Worm (Caenorhabditis elegans): ENCODE data around the gene Y37D8A.5.

Gene Y37D8A.5

ce11 chrIII:12849691-12850090 lies 5.6 kb downstream of the Y37D8A.5 start (continued):
- TF ChIP-seq Y48G9A.11 (GFP tag; IDR thresholded peaks at IDR 0.05), result no peak
- no peak for TF ChIP-seq dpl-1 (GFP tag; optimal IDR thresholded peaks at IDR 0.05)
- no peak for TF ChIP-seq snpc-1.2 (GFP tag; IDR thresholded peaks at IDR 0.05)
- no peak for TF ChIP-seq F10B5.3 (tag; optimal IDR thresholded peaks at IDR 0.05)
- no peak for TF ChIP-seq duxl-1 (tag; optimal IDR thresholded peaks at IDR 0.05; ENCODE audit: poor library complexity)
- no peak for TF ChIP-seq attf-4 (tag; optimal IDR thresholded peaks at IDR 0.05)
- TF ChIP-seq zfp-3 (GFP tag; conservative IDR thresholded peaks at IDR 0.05), result no peak
- no peak for TF ChIP-seq egl-27 (tag; optimal IDR thresholded peaks at IDR 0.05)
- TF ChIP-seq daf-16 (GFP tag; optimal IDR thresholded peaks at IDR 0.05), result no peak
- no peak for TF ChIP-seq daf-16 (tag; optimal IDR thresholded peaks at IDR 0.05)
- TF ChIP-seq aly-2 (tag; optimal IDR thresholded peaks at IDR 0.05), result no peak
- TF ChIP-seq spr-3 (GFP tag; optimal IDR thresholded peaks at IDR 0.05), result no peak
- no peak for TF ChIP-seq ZK546.5 (tag; optimal IDR thresholded peaks at IDR 0.05)
- TF ChIP-seq dmd-6 (GFP tag; IDR thresholded peaks at IDR 0.05), result peak; percentile 88
- no peak for TF ChIP-seq ctbp-1 (GFP tag; IDR thresholded peaks at IDR 0.05)
- no peak for TF ChIP-seq nhr-48 (tag; optimal IDR thresholded peaks at IDR 0.05)
- no peak for TF ChIP-seq unc-130 (GFP tag; optimal IDR thresholded peaks at IDR 0.05)
- TF ChIP-seq F37D6.2 (tag; optimal IDR thresholded peaks at IDR 0.05), result no peak
- no peak for TF ChIP-seq arid-1 (GFP tag; conservative IDR thresholded peaks at IDR 0.05)
- TF ChIP-seq D1046.2 (GFP tag; IDR thresholded peaks at IDR 0.05), result no peak
- no peak for TF ChIP-seq dmd-9 (GFP tag; IDR thresholded peaks at IDR 0.05)
- no peak for TF ChIP-seq T26A8.4 (GFP tag; IDR thresholded peaks at IDR 0.05)
- TF ChIP-seq nhr-42 (GFP tag; IDR thresholded peaks at IDR 0.05), result no peak
- no peak for TF ChIP-seq sdz-12 (GFP tag; optimal IDR thresholded peaks at IDR 0.05)
- TF ChIP-seq T20F7.1 (GFP tag; optimal IDR thresholded peaks at IDR 0.05), result no peak
- no peak for TF ChIP-seq daf-19 (GFP tag; conservative IDR thresholded peaks at IDR 0.05)
- no peak for TF ChIP-seq lin-13 (GFP tag; optimal IDR thresholded peaks at IDR 0.05)
- peak; percentile 20 for TF ChIP-seq mes-2 (tag; optimal IDR thresholded peaks at IDR 0.05; ENCODE audit: poor library complexity, severe bottlenecking)
- TF ChIP-seq zip-11 (GFP tag; IDR thresholded peaks at IDR 0.05), result no peak
- TF ChIP-seq gei-8 (GFP tag; optimal IDR thresholded peaks at IDR 0.05), result no peak
- no peak for TF ChIP-seq skn-1 (tag; optimal IDR thresholded peaks at IDR 0.05)
- TF ChIP-seq vab-7 (GFP tag; IDR thresholded peaks at IDR 0.05), result no peak
- no peak for TF ChIP-seq ceh-82 (tag; optimal IDR thresholded peaks at IDR 0.05)
- no peak for TF ChIP-seq lin-39 (tag; optimal IDR thresholded peaks at IDR 0.05)
- TF ChIP-seq F49E8.2 (tag; optimal IDR thresholded peaks at IDR 0.05; ENCODE audit: borderline replicate concordance), result no peak
- TF ChIP-seq php-3 (GFP tag; IDR thresholded peaks at IDR 0.05), result peak; percentile 24; the same call in 1 of the 2 replicates
- no peak for TF ChIP-seq F26F4.8 (GFP tag; conservative IDR thresholded peaks at IDR 0.05)
- no peak for TF ChIP-seq Y5F2A.4 (GFP tag; optimal IDR thresholded peaks at IDR 0.05)
- TF ChIP-seq hlh-11 (tag; optimal IDR thresholded peaks at IDR 0.05), result peak; percentile 75
- TF ChIP-seq madf-5 (GFP tag; IDR thresholded peaks at IDR 0.05), result no peak
- TF ChIP-seq dve-1 (tag; optimal IDR thresholded peaks at IDR 0.05; ENCODE audit: insufficient read depth), result peak; percentile 68
- TF ChIP-seq lin-15B (tag; optimal IDR thresholded peaks at IDR 0.05), result no peak
- TF ChIP-seq nhr-102 (tag; optimal IDR thresholded peaks at IDR 0.05), result peak; percentile 28
- no peak for TF ChIP-seq cey-2 (tag; optimal IDR thresholded peaks at IDR 0.05; ENCODE audit: borderline replicate concordance, insufficient read depth)
- TF ChIP-seq snpc-4 (tag; optimal IDR thresholded peaks at IDR 0.05), result no peak
- TF ChIP-seq lsy-2 (tag; optimal IDR thresholded peaks at IDR 0.05), result no peak
- TF ChIP-seq nhr-41 (GFP tag; IDR thresholded peaks at IDR 0.05), result 0 out of 2 replicates have a peak, but pooled peaks have one; percentile 21
- TF ChIP-seq tra-1 (GFP tag; IDR thresholded peaks at IDR 0.05), result 0 out of 2 replicates have a peak, but pooled peaks have one; percentile 18
- TF ChIP-seq nhr-25 (tag; optimal IDR thresholded peaks at IDR 0.05; ENCODE audit: borderline replicate concordance, insufficient read depth), result no peak
- TF ChIP-seq fkh-10 (GFP tag; optimal IDR thresholded peaks at IDR 0.05), result no peak
- no peak for TF ChIP-seq hif-1 (tag; optimal IDR thresholded peaks at IDR 0.05)

Measured in whole organism, L4 larva.